Worm (Caenorhabditis elegans) whole organism, mixed stage, embryonic: ENCODE measurements around the gene F28E10.1.

Experiments used
- blmp-1 ChIP-seq: fragments of 150-350 bp; optimal IDR thresholded peaks from 2 replicates; lab custom pipeline; 2014; ENCODE audit warnings: missing biosample characterization, missing genetic modification characterization
- ces-1 ChIP-seq: fragments of 150-350 bp; optimal IDR thresholded peaks from 2 replicates; lab custom pipeline; 2014; ENCODE audit warnings: missing biosample characterization, missing genetic modification reagents, missing genetic modification characterization
- elt-1 ChIP-seq: sonication (generic microtip); optimal IDR thresholded peaks from 2 replicates; lab custom pipeline; 2017; ENCODE audit warnings: missing genetic modification characterization, mild to moderate bottlenecking, missing compliant biosample characterization, antibody characterized with exemption, moderate library complexity, borderline replicate concordance; ENCODE audit not compliant: insufficient read depth
- mep-1 ChIP-seq: fragments of 150-350 bp; optimal IDR thresholded peaks from 2 replicates; lab custom pipeline; 2017; ENCODE audit warnings: missing biosample characterization, missing genetic modification reagents, missing genetic modification characterization, inconsistent platforms
- nhr-237 ChIP-seq: fragments of 150-350 bp; optimal IDR thresholded peaks from 2 replicates; lab custom pipeline; 2014; ENCODE audit warnings: missing biosample characterization, missing genetic modification characterization
- nhr-28 ChIP-seq: fragments of 150-350 bp; optimal IDR thresholded peaks from 2 replicates; lab custom pipeline; 2014; ENCODE audit warnings: missing biosample characterization, missing genetic modification characterization
- unc-39 ChIP-seq: fragments of 150-350 bp; optimal IDR thresholded peaks from 2 replicates; lab custom pipeline; 2014; ENCODE audit warnings: missing biosample characterization, missing genetic modification characterization
- zip-8 ChIP-seq: fragments of 150-350 bp; optimal IDR thresholded peaks from 2 replicates; lab custom pipeline; 2014; ENCODE audit warnings: missing biosample characterization, missing genetic modification characterization
- ztf-11 ChIP-seq: fragments of 150-350 bp; optimal IDR thresholded peaks from 2 replicates; lab custom pipeline; 2014; ENCODE audit warnings: missing biosample characterization, missing genetic modification characterization

DNA sequence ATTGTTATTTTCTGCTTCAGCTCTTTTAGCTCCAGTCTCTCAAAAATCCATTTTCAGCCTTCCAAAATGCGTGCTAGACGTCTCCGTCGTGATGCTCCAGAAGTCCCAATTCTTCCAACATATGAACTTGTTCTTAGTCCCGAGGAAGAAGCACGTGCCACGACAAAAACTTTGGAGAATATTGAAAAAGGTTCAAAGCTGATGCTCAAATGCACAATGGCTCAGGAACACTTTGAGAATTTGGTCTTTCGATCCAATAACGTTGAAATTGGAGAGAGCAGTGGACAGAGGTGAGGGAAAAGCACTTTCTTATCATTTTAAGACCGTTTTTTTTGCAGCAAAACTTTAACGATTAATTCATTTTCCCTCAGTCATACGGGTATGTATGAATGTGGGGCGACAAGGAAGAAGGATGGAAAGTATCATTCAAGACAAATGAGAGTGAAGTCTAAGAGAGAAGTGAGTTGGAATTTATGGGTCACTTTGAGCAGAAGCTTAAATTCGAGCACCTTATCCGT lies 6.0 kb upstream of the F28E10.1 start, which contains the start of gene igeg-1:
- TF ChIP-seq mep-1 = no peak
- TF ChIP-seq elt-1 (tag; lab: Kevin White, UChicago) = no peak
- TF ChIP-seq zip-8 = no peak
- no peak for TF ChIP-seq nhr-237
- no peak for TF ChIP-seq ztf-11
- no peak for TF ChIP-seq unc-39 (tag; lab: Kevin White, UChicago)
- TF ChIP-seq ces-1 = no peak
- TF ChIP-seq nhr-28 (tag; lab: Kevin White, UChicago) = no peak
- no peak for TF ChIP-seq blmp-1
